Fruit fly (Drosophila melanogaster): ENCODE measurements around the gene CG14551.

The CG14551 gene

DNA sequence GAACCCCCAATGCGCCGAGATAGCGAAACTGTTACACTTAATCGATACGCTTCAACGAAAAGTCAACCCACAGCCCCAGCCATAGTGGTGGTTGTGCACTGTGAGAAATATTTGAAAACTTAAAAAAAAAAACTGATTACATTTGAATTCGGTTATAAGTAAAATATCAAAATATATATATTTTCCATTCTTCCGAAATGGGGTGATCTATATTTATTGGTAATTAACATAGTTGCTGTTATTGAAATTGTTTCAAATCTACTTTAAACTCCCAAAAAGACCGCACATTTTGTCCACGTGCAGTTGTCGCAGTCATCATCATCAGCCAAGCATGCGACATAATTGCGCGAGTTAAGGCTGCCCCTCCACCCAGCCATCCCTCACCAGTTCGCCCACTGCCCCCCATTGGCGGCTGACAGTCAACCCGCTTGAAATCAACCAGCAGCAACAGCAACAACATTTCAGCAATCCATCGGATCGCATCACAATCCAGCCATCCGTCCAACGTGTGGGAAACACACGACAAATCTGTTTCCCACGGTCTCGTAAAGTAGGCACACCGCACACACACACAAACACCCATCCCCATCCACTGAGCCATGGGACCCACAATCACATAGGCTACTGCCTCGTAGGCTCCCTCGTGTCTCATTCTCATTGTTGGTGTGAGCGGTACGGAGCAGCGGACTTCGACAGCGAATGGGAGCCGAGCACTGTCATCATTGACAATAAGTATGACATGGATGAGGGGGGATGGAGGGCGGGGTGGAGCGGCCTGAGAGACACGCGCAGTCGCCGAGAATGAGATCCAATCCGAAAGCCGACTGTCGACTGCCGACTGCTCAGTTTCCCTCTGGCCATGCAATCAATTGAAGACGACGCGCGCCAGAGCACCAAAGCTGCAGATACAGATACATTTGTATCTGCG is 42.3 kb downstream of the CG14551 start:
- TF ChIP-seq onecut (GFP tag; IDR thresholded peaks at IDR 0.05) (0 out of 2 replicates have a peak, but pooled peaks have one; percentile 15), stc (GFP tag; IDR thresholded peaks at IDR 0.05) (peak; percentile 70), Bgb (GFP tag; IDR thresholded peaks at IDR 0.05; ENCODE audit: partially characterized antibody) (peak; percentile 33; the same call in 1 of the 2 replicates), CG12659 (GFP tag; optimal IDR thresholded peaks at IDR 0.05) (peak; percentile 69), CG14965 (GFP tag; optimal IDR thresholded peaks at IDR 0.05; ENCODE audit: borderline replicate concordance) (no peak), al (GFP tag; IDR thresholded peaks at IDR 0.05) (peak; percentile 29; the same call in 1 of the 2 replicates), CG1233 (GFP tag; optimal IDR thresholded peaks at IDR 0.05) (peak; percentile 5), CG17385 (GFP tag; optimal IDR thresholded peaks at IDR 0.05) (peak; percentile 65), Six4 (GFP tag; optimal IDR thresholded peaks at IDR 0.05) (peak; percentile 34), Gsc (GFP tag; IDR thresholded peaks at IDR 0.05) (0 out of 2 replicates have a peak, but pooled peaks have one; percentile 26), CG7372 (GFP tag; IDR thresholded peaks at IDR 0.05) (peak; percentile 25; the same call in 1 of the 2 replicates), shn (GFP tag; optimal IDR thresholded peaks at IDR 0.05) (no peak), ash1 (GFP tag; optimal IDR thresholded peaks at IDR 0.05) (no peak), CG6813 (GFP tag; optimal IDR thresholded peaks at IDR 0.05) (peak; percentile 62), CG10543 (GFP tag; optimal IDR thresholded peaks at IDR 0.05) (peak; percentile 91), CG2120 (GFP tag; optimal IDR thresholded peaks at IDR 0.05) (peak; percentile 43), CG18619 (GFP tag; optimal IDR thresholded peaks at IDR 0.05) (peak; percentile 33), ttk (GFP tag; IDR thresholded peaks at IDR 0.05) (peak; percentile 54; the same call in 1 of the 2 replicates), ranshi (GFP tag; IDR thresholded peaks at IDR 0.05) (peak; percentile 59; the same call in 1 of the 2 replicates), sd (tag; optimal IDR thresholded peaks at IDR 0.05) (peak; percentile 60), tio (GFP tag; optimal IDR thresholded peaks at IDR 0.05) (peak; percentile 50), CG3281 (GFP tag; optimal IDR thresholded peaks at IDR 0.05) (peak; percentile 71), cas (GFP tag; IDR thresholded peaks at IDR 0.05) (no peak), CG3847 (GFP tag; IDR thresholded peaks at IDR 0.05) (peak; percentile 32; the same call in 1 of the 2 replicates), CG18764 (GFP tag; optimal IDR thresholded peaks at IDR 0.05) (peak; percentile 40), CG7357 (GFP tag; IDR thresholded peaks at IDR 0.05) (no peak), ro (GFP tag; IDR thresholded peaks at IDR 0.05) (no peak), fd3F (GFP tag; optimal IDR thresholded peaks at IDR 0.05) (peak; percentile 1), ham (GFP tag; IDR thresholded peaks at IDR 0.05) (no peak), prd (optimal IDR thresholded peaks at IDR 0.05) (no peak), prd (GFP tag; IDR thresholded peaks at IDR 0.05) (peak; percentile 57; the same call in 1 of the 3 replicates), Fer1 (GFP tag; optimal IDR thresholded peaks at IDR 0.05) (peak; percentile 63), ap (GFP tag; IDR thresholded peaks at IDR 0.05) (0 out of 2 replicates have a peak, but pooled peaks have one; percentile 33), bigmax (GFP tag; optimal IDR thresholded peaks at IDR 0.05) (no peak), CG9437 (GFP tag; optimal IDR thresholded peaks at IDR 0.05) (peak; percentile 68), CG2129 (GFP tag; IDR thresholded peaks at IDR 0.05; ENCODE audit: partially characterized antibody) (no peak), gce (GFP tag; IDR thresholded peaks at IDR 0.05) (peak; percentile 33; the same call in 1 of the 3 replicates), fd64A (GFP tag; optimal IDR thresholded peaks at IDR 0.05) (no peak), C15 (GFP tag; IDR thresholded peaks at IDR 0.05) (no peak), YL-1 (GFP tag; optimal IDR thresholded peaks at IDR 0.05) (no peak), CG7839 (tag; optimal IDR thresholded peaks at IDR 0.05) (peak; percentile 77), seq (GFP tag; IDR thresholded peaks at IDR 0.05) (peak; percentile 30; the same call in 1 of the 2 replicates), pros (GFP tag; optimal IDR thresholded peaks at IDR 0.05) (peak; percentile 91), CG7786 (GFP tag; optimal IDR thresholded peaks at IDR 0.05) (no peak), CG5953 (GFP tag; IDR thresholded peaks at IDR 0.05) (0 out of 2 replicates have a peak, but pooled peaks have one; percentile 26), CG4617 (GFP tag; optimal IDR thresholded peaks at IDR 0.05; ENCODE audit: borderline replicate concordance) (no peak), Elba2 (GFP tag; optimal IDR thresholded peaks at IDR 0.05) (no peak), dysf (GFP tag; IDR thresholded peaks at IDR 0.05) (peak; percentile 68)

Measured in whole organism, embryonic.